Worm (Caenorhabditis elegans): ENCODE data around the gene cnc-1.

DNA sequence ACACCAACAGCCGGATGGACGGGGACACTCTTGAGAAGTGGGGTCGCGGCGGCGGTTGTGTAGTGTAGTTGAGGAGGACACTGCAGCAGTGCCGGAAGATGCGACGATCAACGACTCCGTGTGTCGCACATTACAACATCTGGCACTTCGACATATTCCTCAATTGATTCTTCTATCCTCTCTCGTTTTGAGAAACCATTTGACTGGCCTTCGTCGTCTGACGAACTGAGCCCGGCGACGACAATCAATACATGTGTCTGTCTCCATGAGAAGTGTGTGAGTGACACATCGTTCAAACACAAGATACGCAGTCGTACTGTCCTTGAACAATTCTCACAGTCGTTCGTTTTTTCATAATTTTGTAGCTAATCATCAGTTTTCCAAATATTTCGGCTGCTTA lies 28.5 kb upstream of the cnc-1 start:
- no peak for TF ChIP-seq nhr-77 (tag; optimal IDR thresholded peaks at IDR 0.05)
- TF ChIP-seq ama-1 (optimal IDR thresholded peaks at IDR 0.05): no peak

All from whole organism, L1 larva.